Worm (Caenorhabditis elegans): ENCODE data around the gene ndub-11.

DNA sequence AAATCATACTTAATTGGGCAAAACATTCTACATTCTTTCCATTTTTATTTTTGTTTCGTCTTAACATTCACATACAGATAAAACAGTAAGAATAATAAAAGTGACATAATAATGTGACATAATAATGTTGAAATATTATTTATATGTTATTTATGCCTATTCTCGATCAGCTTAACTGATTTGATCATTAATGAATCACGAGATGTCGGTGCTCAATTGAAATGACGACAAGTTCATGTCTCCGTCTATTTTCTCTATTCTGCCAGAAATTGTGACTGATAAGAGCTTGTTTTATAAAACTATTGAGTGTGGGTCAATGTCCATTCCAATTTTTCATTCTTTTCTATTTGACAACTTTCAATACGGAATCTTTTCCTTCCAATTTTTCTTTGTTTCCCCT, 21.7 kb upstream of the ndub-11 start:
- no peak for TF ChIP-seq ztf-23 (GFP tag; IDR thresholded peaks at IDR 0.05)
- TF ChIP-seq ref-1 (GFP tag; conservative IDR thresholded peaks at IDR 0.05), result no peak
- TF ChIP-seq tab-1 (GFP tag; IDR thresholded peaks at IDR 0.05), result no peak
- no peak for TF ChIP-seq flt-1 (GFP tag; IDR thresholded peaks at IDR 0.05)
- TF ChIP-seq med-1 (GFP tag; optimal IDR thresholded peaks at IDR 0.05; ENCODE audit: insufficient read depth), result no peak
- no peak for TF ChIP-seq klf-2 (GFP tag; conservative IDR thresholded peaks at IDR 0.05)
- no peak for TF ChIP-seq cog-1 (tag; optimal IDR thresholded peaks at IDR 0.05)
- TF ChIP-seq ztf-29 (GFP tag; IDR thresholded peaks at IDR 0.05), result no peak
